Worm (Caenorhabditis elegans): ENCODE data around the gene letm-1.

DNA sequence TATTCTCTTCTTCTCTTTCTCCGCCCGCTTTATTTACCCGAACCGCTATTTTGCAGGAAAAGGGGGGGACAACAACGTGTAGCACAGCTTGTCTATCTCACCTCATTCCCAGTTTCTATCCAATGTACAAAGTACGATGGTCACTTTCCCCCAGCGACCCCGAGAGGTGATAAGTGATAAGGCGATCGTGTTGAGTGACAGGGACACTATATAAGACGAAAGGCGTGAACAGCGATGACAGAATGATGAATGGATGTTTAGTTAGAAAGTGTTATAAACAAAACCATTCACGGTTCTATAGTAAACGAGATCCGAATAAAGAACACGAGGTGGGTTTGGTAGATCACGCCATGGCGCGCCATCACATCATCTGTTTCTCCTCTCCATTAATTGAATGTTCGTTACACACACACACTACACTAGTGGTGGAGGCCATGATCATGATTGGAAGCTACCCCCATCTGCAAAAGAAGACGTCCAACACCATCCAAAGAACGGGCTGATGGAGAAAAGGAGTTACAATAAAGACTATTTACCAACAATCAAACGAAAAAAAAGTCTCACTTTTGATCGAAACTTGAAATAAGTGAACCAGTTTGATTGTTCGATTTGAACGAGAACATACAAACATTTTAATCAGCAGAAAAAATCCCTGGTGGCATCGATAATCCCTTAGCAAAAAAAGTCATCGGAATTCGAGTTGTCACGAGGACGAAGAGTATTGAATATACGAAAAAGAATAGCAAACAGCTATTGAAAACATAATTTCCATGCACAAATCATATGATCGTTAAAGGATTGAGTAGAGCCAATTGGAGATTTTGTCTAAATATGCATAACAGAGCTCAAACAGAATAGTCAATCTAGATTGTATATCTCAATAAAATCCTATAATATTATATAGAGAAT lies 4.5 kb upstream of the letm-1 start:
- TF ChIP-seq gmeb-2 (tag; optimal IDR thresholded peaks at IDR 0.05), result no peak
- TF ChIP-seq hlh-6 (tag; optimal IDR thresholded peaks at IDR 0.05), result no peak
- no peak for TF ChIP-seq pros-1 (tag; optimal IDR thresholded peaks at IDR 0.05)
- no peak for TF ChIP-seq unc-3 (GFP tag; conservative IDR thresholded peaks at IDR 0.05)
- no peak for TF ChIP-seq unc-3 (tag; optimal IDR thresholded peaks at IDR 0.05)
- no peak for TF ChIP-seq fkh-10 (GFP tag; optimal IDR thresholded peaks at IDR 0.05)

All from whole organism, late embryonic.